Worm (Caenorhabditis elegans) whole organism, mixed stage, embryonic: Measurements from ENCODE around the gene set-19.

Experiments
- ceh-43 ChIP-seq: fragments of 200-800 bp; sonication (Bioruptor generic); optimal IDR thresholded peaks from 2 replicates; lab custom pipeline; 2018; ENCODE audit warnings: mild to moderate bottlenecking, missing genetic modification characterization, moderate library complexity, missing compliant biosample characterization
- elt-1 ChIP-seq: sonication (generic microtip); optimal IDR thresholded peaks from 2 replicates; lab custom pipeline; 2017; ENCODE audit warnings: missing genetic modification characterization, mild to moderate bottlenecking, missing compliant biosample characterization, antibody characterized with exemption, moderate library complexity, borderline replicate concordance; ENCODE audit not compliant: insufficient read depth
- ham-2 ChIP-seq: fragments of 200-800 bp; sonication (Bioruptor generic); optimal IDR thresholded peaks from 2 replicates; lab custom pipeline; 2018; ENCODE audit warnings: mild to moderate bottlenecking, missing genetic modification characterization, missing compliant biosample characterization
- nhr-28 ChIP-seq: fragments of 150-350 bp; optimal IDR thresholded peaks from 2 replicates; lab custom pipeline; 2014; ENCODE audit warnings: missing biosample characterization, missing genetic modification characterization
- unc-120 ChIP-seq: sonication (generic microtip); optimal IDR thresholded peaks from 2 replicates; lab custom pipeline; 2017; ENCODE audit warnings: missing genetic modification characterization, missing compliant biosample characterization; ENCODE audit not compliant: poor library complexity, severe bottlenecking
- ztf-11 ChIP-seq: fragments of 150-350 bp; optimal IDR thresholded peaks from 2 replicates; lab custom pipeline; 2014; ENCODE audit warnings: missing biosample characterization, missing genetic modification characterization

DNA sequence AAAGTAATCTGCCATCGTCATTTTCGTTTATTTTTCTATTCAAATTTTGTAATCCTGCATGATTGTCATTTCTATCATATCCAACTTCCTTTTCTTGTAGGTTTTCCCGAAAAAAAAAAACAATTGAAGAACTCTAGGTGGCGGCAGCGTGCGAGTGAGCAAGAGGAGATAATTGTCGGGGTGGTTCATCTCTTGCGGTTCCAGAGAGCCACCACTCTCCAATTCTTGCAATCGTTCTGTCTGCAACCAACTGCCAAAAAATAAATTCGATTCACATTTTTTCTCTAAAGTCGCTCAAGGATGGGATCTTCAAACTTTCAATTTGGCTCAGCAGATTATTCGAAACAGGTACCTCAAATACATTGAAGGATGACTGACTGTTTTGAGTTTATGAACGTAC is 12.1 kb upstream of the set-19 start, which contains the start of gene W01C8.1:
- TF ChIP-seq ztf-11 (tag; lab: Kevin White, UChicago) (no peak), unc-120 (tag; lab: Kevin White, UChicago) (no peak), nhr-28 (tag; lab: Kevin White, UChicago) (no peak), ham-2 (GFP tag; lab: Kevin White, UChicago) (no peak), ceh-43 (no peak), elt-1 (tag; lab: Kevin White, UChicago) (no peak)
